Worm (Caenorhabditis elegans): ENCODE measurements around the gene his-61.

ce11 chrIV:7499302-7499701, 13.3 kb upstream of the his-61 start:
- no peak for TF ChIP-seq D1046.2 (GFP tag; IDR thresholded peaks at IDR 0.05)
- no peak for TF ChIP-seq F49E8.2 (tag; optimal IDR thresholded peaks at IDR 0.05; ENCODE audit: borderline replicate concordance)
- TF ChIP-seq php-3 (GFP tag; IDR thresholded peaks at IDR 0.05) = no peak
